Worm (Caenorhabditis elegans): ENCODE measurements around the gene ZK185.2.

Gene ZK185.2

ce11 chrIV:4536247-4536646 is at the start of gene ZK185.2:
ZK185.2 (plus strand) TSS chrIV:4536547.
- TF ChIP-seq nfya-1 (tag; optimal IDR thresholded peaks at IDR 0.05) (no peak), elt-2 (tag; optimal IDR thresholded peaks at IDR 0.05) (no peak), npax-4 (tag; optimal IDR thresholded peaks at IDR 0.05) (no peak)

- TF ChIP-seq fkh-10 (GFP tag; optimal IDR thresholded peaks at IDR 0.05) (no peak), hlh-6 (tag; optimal IDR thresholded peaks at IDR 0.05) (no peak), ahr-1 (tag; optimal IDR thresholded peaks at IDR 0.05) (no peak), unc-42 (tag; optimal IDR thresholded peaks at IDR 0.05) (no peak)
Measured at ce11 chrIV:4486738-4487137, 49.6 kb upstream of the ZK185.2 start, which contains the start of gene trx-3. trx-3 (plus strand) TSS chrIV:4487028.

ce11 chrIV:4490148-4490652 is 46.1 kb upstream of the ZK185.2 start, which contains the start of gene ZK180.7:
ZK180.7 (plus strand) TSS chrIV:4490542.
- TF ChIP-seq unc-86 (tag; optimal IDR thresholded peaks at IDR 0.05), result no peak
- no peak for TF ChIP-seq unc-3 (GFP tag; conservative IDR thresholded peaks at IDR 0.05)
- no peak for TF ChIP-seq unc-3 (tag; optimal IDR thresholded peaks at IDR 0.05)

- TF ChIP-seq unc-42 (tag; optimal IDR thresholded peaks at IDR 0.05) (peak; percentile 96), ceh-19 (GFP tag; optimal IDR thresholded peaks at IDR 0.05) (no peak), ceh-31 (tag; optimal IDR thresholded peaks at IDR 0.05) (peak; percentile 51)
Measured at ce11 chrIV:4505078-4505477, 31.3 kb upstream of the ZK185.2 start.

ce11 chrIV:4506637-4507036 is 29.7 kb upstream of the ZK185.2 start, which contains the start of gene gbb-2:
gbb-2 (minus strand) TSS chrIV:4506748.
- TF ChIP-seq dve-1 (tag; optimal IDR thresholded peaks at IDR 0.05) (no peak), syd-9 (tag; optimal IDR thresholded peaks at IDR 0.05) (no peak), nfya-1 (tag; optimal IDR thresholded peaks at IDR 0.05) (peak; percentile 4), ceh-18 (tag; optimal IDR thresholded peaks at IDR 0.05) (peak; percentile 52)

ce11 chrIV:4511259-4511890 is 25.0 kb upstream of the ZK185.2 start, which contains the start of the genes rfth-1 and ZK180.8:
rfth-1 (minus strand) TSS chrIV:4511309.
ZK180.8 (minus strand) TSS chrIV:4511724.
- no peak for TF ChIP-seq ceh-45 (GFP tag; IDR thresholded peaks at IDR 0.05)
- TF ChIP-seq lin-11 (tag; optimal IDR thresholded peaks at IDR 0.05), result no peak
- TF ChIP-seq unc-42 (tag; optimal IDR thresholded peaks at IDR 0.05), result no peak

ce11 chrIV:4513269-4513819 is 23.0 kb upstream of the ZK185.2 start, which contains the start of gene sar-1:
sar-1 (minus strand) TSS chrIV:4513319.
- peak; percentile 44 for TF ChIP-seq tbx-2 (tag; optimal IDR thresholded peaks at IDR 0.05)
- peak; percentile 53 for TF ChIP-seq unc-42 (tag; optimal IDR thresholded peaks at IDR 0.05)
- TF ChIP-seq ceh-18 (tag; optimal IDR thresholded peaks at IDR 0.05), result peak; percentile 45
- no peak for TF ChIP-seq dve-1 (tag; optimal IDR thresholded peaks at IDR 0.05)
- peak; percentile 33 for TF ChIP-seq unc-86 (tag; optimal IDR thresholded peaks at IDR 0.05)
- TF ChIP-seq pha-4 (tag; optimal IDR thresholded peaks at IDR 0.05), result no peak
- no peak for TF ChIP-seq fkh-6 (tag; optimal IDR thresholded peaks at IDR 0.05)
- peak; percentile 41 for TF ChIP-seq ref-2 (tag; optimal IDR thresholded peaks at IDR 0.05)
- peak; percentile 65 for TF ChIP-seq nfya-1 (tag; optimal IDR thresholded peaks at IDR 0.05)
- TF ChIP-seq pros-1 (tag; optimal IDR thresholded peaks at IDR 0.05), result no peak
- peak; percentile 44 for TF ChIP-seq elt-2 (tag; optimal IDR thresholded peaks at IDR 0.05)
- peak; percentile 37 for TF ChIP-seq rnt-1 (tag; optimal IDR thresholded peaks at IDR 0.05)
- no peak for TF ChIP-seq C08G9.2 (tag; optimal IDR thresholded peaks at IDR 0.05)
- peak; percentile 5 for TF ChIP-seq madf-2 (tag; optimal IDR thresholded peaks at IDR 0.05)
- TF ChIP-seq ttx-3 (tag; optimal IDR thresholded peaks at IDR 0.05), result no peak
- peak; percentile 0 for TF ChIP-seq syd-9 (tag; optimal IDR thresholded peaks at IDR 0.05)
- TF ChIP-seq ceh-31 (tag; optimal IDR thresholded peaks at IDR 0.05), result peak; percentile 67
- TF ChIP-seq eyg-1 (tag; optimal IDR thresholded peaks at IDR 0.05), result no peak
- peak; percentile 33 for TF ChIP-seq sox-4 (tag; optimal IDR thresholded peaks at IDR 0.05)
- TF ChIP-seq ztf-16 (tag; optimal IDR thresholded peaks at IDR 0.05), result peak; percentile 33
- no peak for TF ChIP-seq pag-3 (tag; optimal IDR thresholded peaks at IDR 0.05; ENCODE audit: borderline replicate concordance)
- TF ChIP-seq ceh-30 (tag; optimal IDR thresholded peaks at IDR 0.05), result peak; percentile 62
- peak; percentile 13 for TF ChIP-seq ceh-14 (tag; optimal IDR thresholded peaks at IDR 0.05)
- no peak for TF ChIP-seq nhr-11 (tag; optimal IDR thresholded peaks at IDR 0.05)
- peak; percentile 39 for TF ChIP-seq hlh-6 (tag; optimal IDR thresholded peaks at IDR 0.05)
- peak; percentile 5 for TF ChIP-seq ceh-2 (tag; optimal IDR thresholded peaks at IDR 0.05)
